Fruit fly (Drosophila melanogaster) whole organism, embryonic: ENCODE measurements around the gene bma.
A peak's percentile ranks its signal among the peaks of the same experiment; 100 is the strongest.

ENCODE experiments used
- Aef1 ChIP-seq: fragments of 200-800 bp; sonication (Bioruptor generic); IDR thresholded peaks from 3 replicates; pipeline ENCODE4 v1.3.6; 2022; ENCODE audit warnings: missing biosample characterization, missing genetic modification characterization
- Awh ChIP-seq: fragments of 200-800 bp; sonication (Bioruptor generic); IDR thresholded peaks from 2 replicates; pipeline ENCODE4, ENCODE4 v1.3.6; 2022; ENCODE audit warnings: missing biosample characterization, missing genetic modification characterization
- B-H2 ChIP-seq: fragments of 200-800 bp; sonication (Bioruptor generic); optimal IDR thresholded peaks from 2 replicates; lab custom pipeline; 2018; ENCODE audit warnings: missing biosample characterization, mild to moderate bottlenecking, missing genetic modification characterization
- CG10209 ChIP-seq: fragments of 200-800 bp; sonication (Bioruptor generic); optimal IDR thresholded peaks from 3 replicates; lab custom pipeline; 2017; ENCODE audit warnings: missing biosample characterization, mild to moderate bottlenecking, missing genetic modification characterization, missing genetic modification reagents
- CG11695 ChIP-seq: fragments of 200-800 bp; sonication (Bioruptor generic); IDR thresholded peaks from 3 replicates; pipeline ENCODE4 v1.3.6; 2022; ENCODE audit warnings: missing biosample characterization, missing genetic modification characterization
- CG12942 ChIP-seq: fragments of 200-800 bp; sonication (Bioruptor generic); optimal IDR thresholded peaks from 3 replicates; lab custom pipeline; 2016; ENCODE audit warnings: missing biosample characterization, missing genetic modification characterization
- CG13775 ChIP-seq: fragments of 200-800 bp; sonication (Bioruptor generic); optimal IDR thresholded peaks from 3 replicates; lab custom pipeline; 2017; ENCODE audit warnings: missing biosample characterization, mild to moderate bottlenecking, missing genetic modification characterization
- CG14965 ChIP-seq: fragments of 200-800 bp; sonication (Bioruptor generic); optimal IDR thresholded peaks from 2 replicates; lab custom pipeline; 2016; ENCODE audit warnings: missing biosample characterization, missing genetic modification characterization, borderline replicate concordance
- CG17802 ChIP-seq: fragments of 200-800 bp; sonication (Bioruptor generic); optimal IDR thresholded peaks from 2 replicates; lab custom pipeline; 2018; ENCODE audit warnings: missing biosample characterization, mild to moderate bottlenecking, missing genetic modification characterization, moderate library complexity
- CG18619 ChIP-seq: fragments of 200-800 bp; sonication (Bioruptor generic); optimal IDR thresholded peaks from 3 replicates; lab custom pipeline; 2017; ENCODE audit warnings: missing biosample characterization, mild to moderate bottlenecking, missing genetic modification characterization
- CG2116 ChIP-seq: fragments of 200-800 bp; sonication (Bioruptor generic); optimal IDR thresholded peaks from 3 replicates; lab custom pipeline; 2018; ENCODE audit warnings: missing biosample characterization, mild to moderate bottlenecking, missing genetic modification characterization
- CG2199 ChIP-seq: fragments of 200-800 bp; sonication (Bioruptor generic); IDR thresholded peaks from 3 replicates; pipeline ENCODE4 v1.3.6; 2022; ENCODE audit warnings: missing biosample characterization, missing genetic modification characterization
- CG2875 ChIP-seq: fragments of 200-800 bp; sonication (Bioruptor generic); optimal IDR thresholded peaks from 2 replicates; lab custom pipeline; 2017; ENCODE audit warnings: missing biosample characterization, mild to moderate bottlenecking, missing genetic modification characterization, missing genetic modification reagents
- CG3065 ChIP-seq: fragments of 200-800 bp; sonication (Bioruptor generic); optimal IDR thresholded peaks from 2 replicates; lab custom pipeline; 2016; ENCODE audit warnings: missing biosample characterization, missing genetic modification characterization
- CG32532 ChIP-seq: fragments of 200-800 bp; sonication (Bioruptor generic); IDR thresholded peaks from 2 replicates; pipeline ENCODE4 v1.3.6; 2022; ENCODE audit warnings: missing biosample characterization, missing genetic modification characterization
- CG42726 ChIP-seq: fragments of 200-800 bp; sonication (Bioruptor generic); IDR thresholded peaks from 2 replicates; pipeline ENCODE4 v1.3.6; 2022; ENCODE audit warnings: missing biosample characterization, missing genetic modification characterization; ENCODE audit not compliant: partially characterized antibody
- CG7556 ChIP-seq: fragments of 200-800 bp; sonication (Bioruptor generic); optimal IDR thresholded peaks from 2 replicates; lab custom pipeline; 2017; ENCODE audit warnings: missing biosample characterization, mild to moderate bottlenecking, missing genetic modification characterization
- CG7786 ChIP-seq: fragments of 200-800 bp; sonication (Bioruptor generic); optimal IDR thresholded peaks from 2 replicates; lab custom pipeline; 2016; ENCODE audit warnings: missing biosample characterization, missing genetic modification characterization
- CG9215 ChIP-seq: fragments of 200-800 bp; sonication (Bioruptor generic); IDR thresholded peaks from 2 replicates; pipeline ENCODE4 v1.3.6; 2022; ENCODE audit warnings: missing biosample characterization, missing genetic modification characterization
- CG9609 ChIP-seq: fragments of 200-800 bp; sonication (Bioruptor generic); optimal IDR thresholded peaks from 3 replicates; lab custom pipeline; 2016; ENCODE audit warnings: missing biosample characterization, missing genetic modification characterization
- CTCF ChIP-seq: fragments of 200-800 bp; sonication (Bioruptor generic); optimal IDR thresholded peaks from 2 replicates; lab custom pipeline; 2017; ENCODE audit warnings: missing biosample characterization, mild to moderate bottlenecking, missing genetic modification characterization, moderate library complexity
- Dad ChIP-seq: fragments of 200-800 bp; sonication (Bioruptor generic); optimal IDR thresholded peaks from 3 replicates; lab custom pipeline; 2016; ENCODE audit warnings: missing biosample characterization, missing genetic modification characterization
- Dfd ChIP-seq, 2 experiments: fragments of >200 bp; optimal IDR thresholded peaks; 2 replicates each; lab custom pipeline; 2017; ENCODE audit warnings: missing biosample characterization in 2 of 2, missing genetic modification characterization in 2 of 2
- Dll ChIP-seq: fragments of 200-800 bp; sonication (Bioruptor generic); IDR thresholded peaks from 4 replicates; pipeline ENCODE4 v1.3.6; 2022; ENCODE audit warnings: missing biosample characterization, missing genetic modification characterization; ENCODE audit not compliant: partially characterized antibody
- Hand ChIP-seq: fragments of 200-800 bp; sonication (Bioruptor generic); optimal IDR thresholded peaks from 2 replicates; lab custom pipeline; 2017; ENCODE audit warnings: mild to moderate bottlenecking, missing biosample characterization, missing genetic modification reagents, missing genetic modification characterization
- Kr ChIP-seq: fragments of 200-800 bp; sonication (Bioruptor generic); optimal IDR thresholded peaks from 2 replicates; lab custom pipeline; 2017; ENCODE audit warnings: missing biosample characterization, mild to moderate bottlenecking, missing genetic modification characterization
- Lpt ChIP-seq: fragments of >200 bp; optimal IDR thresholded peaks from 2 replicates; lab custom pipeline; 2018; ENCODE audit warnings: missing biosample characterization, missing genetic modification characterization
- Myb ChIP-seq: fragments of 200-800 bp; sonication (Bioruptor generic); optimal IDR thresholded peaks from 2 replicates; lab custom pipeline; 2016; ENCODE audit warnings: missing biosample characterization, missing genetic modification characterization
- Oaz ChIP-seq: fragments of 200-800 bp; sonication (Bioruptor generic); IDR thresholded peaks from 2 replicates; pipeline ENCODE4 v1.3.6; 2022; ENCODE audit warnings: missing biosample characterization, missing genetic modification characterization
- PHDP ChIP-seq: fragments of 200-800 bp; sonication (Bioruptor generic); optimal IDR thresholded peaks from 3 replicates; lab custom pipeline; 2018; ENCODE audit warnings: missing biosample characterization, mild to moderate bottlenecking, missing genetic modification characterization, moderate library complexity
- Ptx1 ChIP-seq: fragments of 200-800 bp; sonication (Bioruptor generic); IDR thresholded peaks from 2 replicates; pipeline ENCODE4 v1.3.6; 2022; ENCODE audit warnings: missing biosample characterization, missing genetic modification characterization
- Spps ChIP-seq: fragments of 200-800 bp; sonication (Bioruptor generic); optimal IDR thresholded peaks from 2 replicates; lab custom pipeline; 2018; ENCODE audit warnings: missing biosample characterization, mild to moderate bottlenecking, missing genetic modification characterization
- TFAM ChIP-seq: fragments of 200-800 bp; sonication (Bioruptor generic); optimal IDR thresholded peaks from 2 replicates; lab custom pipeline; 2017; ENCODE audit warnings: missing biosample characterization, missing genetic modification characterization, inconsistent platforms
- Usf ChIP-seq: fragments of 200-800 bp; sonication (Bioruptor generic); optimal IDR thresholded peaks from 2 replicates; lab custom pipeline; 2017; ENCODE audit warnings: missing genotype, missing biosample characterization, missing genetic modification characterization
- ase ChIP-seq: fragments of 200-800 bp; sonication (Bioruptor generic); IDR thresholded peaks from 3 replicates; pipeline ENCODE4 v1.3.6; 2022; ENCODE audit warnings: missing biosample characterization, missing genetic modification characterization
- cas ChIP-seq: fragments of 200-800 bp; sonication (Bioruptor generic); IDR thresholded peaks from 2 replicates; pipeline ENCODE4 v1.3.6; 2022; ENCODE audit warnings: missing biosample characterization, missing genetic modification characterization
- crol ChIP-seq: fragments of 200-800 bp; sonication (Bioruptor generic); IDR thresholded peaks from 2 replicates; pipeline ENCODE4 v1.3.6; 2022; ENCODE audit warnings: missing biosample characterization, missing genetic modification characterization
- dimm ChIP-seq: fragments of 200-800 bp; sonication (Bioruptor generic); IDR thresholded peaks from 2 replicates; pipeline ENCODE4 v1.3.6; 2022; ENCODE audit warnings: missing biosample characterization, missing genetic modification characterization
- fd96Cb ChIP-seq: fragments of 200-800 bp; sonication (Bioruptor generic); optimal IDR thresholded peaks from 2 replicates; lab custom pipeline; 2018; ENCODE audit warnings: missing biosample characterization, mild to moderate bottlenecking, missing genetic modification characterization, moderate library complexity
- fru ChIP-seq: fragments of >200 bp; optimal IDR thresholded peaks from 2 replicates; lab custom pipeline; 2017
- gcm ChIP-seq: fragments of 200-800 bp; sonication (Bioruptor generic); optimal IDR thresholded peaks from 2 replicates; lab custom pipeline; 2019; ENCODE audit warnings: missing biosample characterization, mild to moderate bottlenecking, missing genetic modification characterization, moderate library complexity
- gt ChIP-seq: fragments of 200-800 bp; sonication (Bioruptor generic); IDR thresholded peaks from 2 replicates; pipeline ENCODE4 v1.3.6; 2022; ENCODE audit warnings: missing biosample characterization, missing genetic modification characterization
- h ChIP-seq: fragments of >200 bp; optimal IDR thresholded peaks from 2 replicates; lab custom pipeline; 2017
- ham ChIP-seq: fragments of 200-800 bp; sonication (Bioruptor generic); IDR thresholded peaks from 2 replicates; pipeline ENCODE4 v1.3.6; 2022; ENCODE audit warnings: missing biosample characterization, missing genetic modification characterization
- kni ChIP-seq: fragments of 200-800 bp; sonication (Bioruptor generic); optimal IDR thresholded peaks from 3 replicates; lab custom pipeline; 2017; ENCODE audit warnings: mild to moderate bottlenecking, missing biosample characterization, missing genetic modification reagents, missing genetic modification characterization
- mam ChIP-seq: fragments of 200-800 bp; sonication (Bioruptor generic); optimal IDR thresholded peaks from 3 replicates; lab custom pipeline; 2016; ENCODE audit warnings: missing biosample characterization, missing genetic modification characterization
- nerfin-1 ChIP-seq: fragments of 200-800 bp; sonication (Bioruptor generic); optimal IDR thresholded peaks from 3 replicates; lab custom pipeline; 2019; ENCODE audit warnings: missing biosample characterization, mild to moderate bottlenecking, missing genetic modification characterization, moderate library complexity
- nom ChIP-seq: fragments of 200-800 bp; sonication (Bioruptor generic); optimal IDR thresholded peaks from 2 replicates; lab custom pipeline; 2017; ENCODE audit warnings: missing biosample characterization, missing genetic modification characterization, mild to moderate bottlenecking, moderate library complexity, missing genetic modification reagents
- sens-2 ChIP-seq: fragments of 200-800 bp; sonication (Bioruptor generic); IDR thresholded peaks from 2 replicates; pipeline ENCODE4 v1.3.6; 2022; ENCODE audit warnings: missing biosample characterization, missing genetic modification characterization
- tio ChIP-seq: fragments of 200-800 bp; sonication (Bioruptor generic); optimal IDR thresholded peaks from 2 replicates; lab custom pipeline; 2017; ENCODE audit warnings: missing biosample characterization, missing genetic modification characterization, inconsistent platforms
- trem ChIP-seq: fragments of 200-800 bp; optimal IDR thresholded peaks from 3 replicates; lab custom pipeline; 2019; ENCODE audit warnings: missing biosample characterization, mild to moderate bottlenecking, missing genetic modification characterization, moderate library complexity
- unc-4 ChIP-seq: fragments of 200-800 bp; sonication (Bioruptor generic); IDR thresholded peaks from 2 replicates; pipeline ENCODE4 v1.3.6; 2022; ENCODE audit warnings: missing biosample characterization, missing genetic modification characterization; ENCODE audit not compliant: partially characterized antibody

The bma gene

dm6 chr3L:9859624-9860023 lies 48.3 kb upstream of the bma start, which contains the start of gene CG10809 (continued):
- no peak for TF ChIP-seq tio
- no peak for TF ChIP-seq CG2875
- TF ChIP-seq CG9215 (GFP tag; lab: Robert Waterston, UW): no peak
- TF ChIP-seq h: no peak
- TF ChIP-seq PHDP: peak; percentile 25
- no peak for TF ChIP-seq fru (lab: Kevin White, UChicago)
- TF ChIP-seq Oaz (GFP tag; lab: Robert Waterston, UW): no peak
- TF ChIP-seq CG2199: 0 out of 3 replicates have a peak, but pooled peaks have one; percentile 33
- peak; percentile 78 for TF ChIP-seq CG42726
- TF ChIP-seq mam (GFP tag; lab: Kevin White, UChicago): peak; percentile 11
- TF ChIP-seq Myb (GFP tag; lab: Kevin White, UChicago): peak; percentile 49
- no peak for TF ChIP-seq CG11695 (GFP tag; lab: Robert Waterston, UW)
- TF ChIP-seq CG7556: no peak
- no peak for TF ChIP-seq sens-2 (GFP tag; lab: Robert Waterston, UW)
- peak; percentile 40; the same call in 2 of the 3 replicates for TF ChIP-seq Aef1
- no peak for TF ChIP-seq crol
- TF ChIP-seq CG7786 (GFP tag; lab: Kevin White, UChicago): peak; percentile 5
- TF ChIP-seq CTCF (GFP tag; lab: Kevin White, UChicago): no peak
- peak; percentile 80 for TF ChIP-seq trem (tag; lab: Kevin White, UChicago)
- no peak for TF ChIP-seq Hand
- TF ChIP-seq cas (GFP tag; lab: Robert Waterston, UW): no peak
- TF ChIP-seq Kr (GFP tag; lab: Kevin White, UChicago): no peak
- TF ChIP-seq Dll (GFP tag; lab: Robert Waterston, UW): peak; percentile 92
- TF ChIP-seq Dfd (GFP tag; optimal IDR thresholded peaks at IDR 0.05; lab: Kevin White, UChicago): no peak
- TF ChIP-seq CG2116 (GFP tag; lab: Kevin White, UChicago): peak; percentile 85
- no peak for TF ChIP-seq gt (GFP tag; lab: Robert Waterston, UW)
- no peak for TF ChIP-seq nom (GFP tag; lab: Kevin White, UChicago)
- TF ChIP-seq ase (GFP tag; lab: Robert Waterston, UW): no peak
- no peak for TF ChIP-seq Spps (tag; lab: Kevin White, UChicago)
- no peak for TF ChIP-seq Usf (GFP tag; lab: Kevin White, UChicago)
- TF ChIP-seq TFAM (GFP tag; lab: Kevin White, UChicago): no peak
- TF ChIP-seq CG18619 (GFP tag; lab: Kevin White, UChicago): no peak
- TF ChIP-seq CG9609 (GFP tag; lab: Kevin White, UChicago): peak; percentile 20
- TF ChIP-seq Awh (GFP tag; lab: Robert Waterston, UW): no peak
- TF ChIP-seq ham (GFP tag; lab: Robert Waterston, UW): no peak
- no peak for TF ChIP-seq CG10209 (GFP tag; lab: Kevin White, UChicago)
- TF ChIP-seq dimm (GFP tag; lab: Robert Waterston, UW): no peak
- peak; percentile 23 for TF ChIP-seq CG12942 (GFP tag; lab: Kevin White, UChicago)
- peak; percentile 91 for TF ChIP-seq unc-4
- peak; percentile 48 for TF ChIP-seq CG32532 (GFP tag; lab: Robert Waterston, UW)
- TF ChIP-seq Dad (GFP tag; lab: Kevin White, UChicago): no peak
- no peak for TF ChIP-seq kni (GFP tag; lab: Kevin White, UChicago)
- peak; percentile 7 for TF ChIP-seq fd96Cb
- peak; percentile 28 for TF ChIP-seq B-H2 (GFP tag; lab: Kevin White, UChicago)
- TF ChIP-seq gcm (GFP tag; lab: Kevin White, UChicago): no peak
- no peak for TF ChIP-seq CG14965 (GFP tag; lab: Kevin White, UChicago)
- peak; percentile 19 for TF ChIP-seq CG13775 (GFP tag; lab: Kevin White, UChicago)
- no peak for TF ChIP-seq CG3065 (GFP tag; lab: Kevin White, UChicago)
- TF ChIP-seq Ptx1 (GFP tag; lab: Robert Waterston, UW): peak; percentile 11; the same call in 1 of the 2 replicates
- no peak for TF ChIP-seq Lpt (GFP tag; lab: Kevin White, UChicago)
- TF ChIP-seq CG17802: no peak
- TF ChIP-seq nerfin-1 (tag; lab: Kevin White, UChicago): peak; percentile 63
